Fruit fly (Drosophila melanogaster) whole organism, pupa: Measurements from ENCODE around the gene kirre.

Experiments used
- CG10348 ChIP-seq: fragments of 200-800 bp; sonication (Bioruptor generic); IDR thresholded peaks from 2 replicates; pipeline ENCODE4 v1.3.6; 2022; ENCODE audit warnings: missing biosample characterization, missing genetic modification characterization
- CG12605 ChIP-seq: fragments of 200-800 bp; sonication (Bioruptor generic); IDR thresholded peaks from 2 replicates; pipeline ENCODE4 v1.3.6; 2022; ENCODE audit warnings: missing biosample characterization, missing genetic modification characterization
- CG13204 ChIP-seq: fragments of 200-800 bp; sonication (Bioruptor generic); optimal IDR thresholded peaks from 2 replicates; lab custom pipeline; 2018; ENCODE audit warnings: missing biosample characterization, mild to moderate bottlenecking, missing genetic modification characterization, moderate library complexity
- CG14655 ChIP-seq: fragments of 200-800 bp; sonication (Bioruptor generic); optimal IDR thresholded peaks from 3 replicates; lab custom pipeline; 2017; ENCODE audit warnings: mild to moderate bottlenecking, missing biosample characterization, missing genetic modification reagents, missing genetic modification characterization
- CG15710 ChIP-seq: fragments of 200-800 bp; sonication (Bioruptor generic); optimal IDR thresholded peaks from 2 replicates; lab custom pipeline; 2018; ENCODE audit warnings: missing biosample characterization, mild to moderate bottlenecking, missing genetic modification characterization, moderate library complexity
- CG17806 ChIP-seq: fragments of 200-800 bp; sonication (Bioruptor generic); optimal IDR thresholded peaks from 2 replicates; lab custom pipeline; 2018; ENCODE audit warnings: missing biosample characterization, mild to moderate bottlenecking, missing genetic modification characterization, moderate library complexity
- CG32121 ChIP-seq: fragments of 200-800 bp; sonication (Bioruptor generic); IDR thresholded peaks from 2 replicates; pipeline ENCODE4 v1.3.6; 2022; ENCODE audit warnings: missing biosample characterization, missing genetic modification characterization
- CG34367 ChIP-seq: fragments of 200-800 bp; sonication (Bioruptor generic); optimal IDR thresholded peaks from 2 replicates; lab custom pipeline; 2018; ENCODE audit warnings: missing biosample characterization, mild to moderate bottlenecking, missing genetic modification characterization
- CG4496 ChIP-seq: fragments of 200-800 bp; sonication (Bioruptor generic); IDR thresholded peaks from 3 replicates; pipeline ENCODE4 v1.3.6; 2022; ENCODE audit warnings: missing biosample characterization, missing genetic modification characterization
- CG8159 ChIP-seq: fragments of 200-800 bp; sonication (Bioruptor generic); optimal IDR thresholded peaks from 3 replicates; lab custom pipeline; 2018; ENCODE audit warnings: missing biosample characterization, mild to moderate bottlenecking, missing genetic modification characterization, moderate library complexity
- CG8301 ChIP-seq: fragments of 200-800 bp; sonication (Bioruptor generic); optimal IDR thresholded peaks from 2 replicates; lab custom pipeline; 2018; ENCODE audit warnings: missing biosample characterization, mild to moderate bottlenecking, missing genetic modification characterization
- CG9948 ChIP-seq: fragments of 200-800 bp; sonication (Bioruptor generic); optimal IDR thresholded peaks from 2 replicates; lab custom pipeline; 2018; ENCODE audit warnings: missing biosample characterization, mild to moderate bottlenecking, missing genetic modification characterization, moderate library complexity
- D1 ChIP-seq: fragments of 200-800 bp; sonication (Bioruptor generic); optimal IDR thresholded peaks from 2 replicates; lab custom pipeline; 2018; ENCODE audit warnings: missing biosample characterization, mild to moderate bottlenecking, missing genetic modification characterization, moderate library complexity
- EcR ChIP-seq: fragments of 200-800 bp; sonication (Bioruptor generic); optimal IDR thresholded peaks from 3 replicates; lab custom pipeline; 2019; ENCODE audit warnings: missing biosample characterization, missing genetic modification characterization, mild to moderate bottlenecking, moderate library complexity, missing genetic modification reagents
- Ets98B ChIP-seq: fragments of 200-800 bp; sonication (Bioruptor generic); IDR thresholded peaks from 2 replicates; pipeline ENCODE4 v1.3.6; 2022; ENCODE audit warnings: missing biosample characterization, missing genetic modification characterization
- Pif1A ChIP-seq: fragments of 200-800 bp; sonication (Bioruptor generic); optimal IDR thresholded peaks from 3 replicates; lab custom pipeline; 2016; ENCODE audit warnings: missing biosample characterization, missing genetic modification characterization
- Pif1B ChIP-seq: fragments of 200-800 bp; sonication (Bioruptor generic); optimal IDR thresholded peaks from 3 replicates; lab custom pipeline; 2016; ENCODE audit warnings: missing biosample characterization, missing genetic modification characterization
- Snoo ChIP-seq: fragments of 200-800 bp; sonication (Bioruptor generic); optimal IDR thresholded peaks from 3 replicates; lab custom pipeline; 2017; ENCODE audit warnings: missing biosample characterization, mild to moderate bottlenecking, missing genetic modification characterization, inconsistent platforms
- fd96Ca ChIP-seq: fragments of 200-800 bp; sonication (Bioruptor generic); IDR thresholded peaks from 3 replicates; pipeline ENCODE4 v1.3.6; 2022; ENCODE audit warnings: missing biosample characterization, missing genetic modification characterization
- gl ChIP-seq: fragments of 200-800 bp; sonication (Bioruptor generic); optimal IDR thresholded peaks from 2 replicates; lab custom pipeline; 2018; ENCODE audit warnings: missing biosample characterization, mild to moderate bottlenecking, missing genetic modification characterization
- rn ChIP-seq: fragments of 200-800 bp; sonication (Bioruptor generic); IDR thresholded peaks from 2 replicates; pipeline ENCODE4 v1.3.6; 2022; ENCODE audit warnings: missing biosample characterization, missing genetic modification characterization

kirre gene

dm6 chrX:2946794-2947193, 206.6 kb downstream of the kirre start, which contains the start of gene CG17959:
Gene CG17959, plus strand, starts transcription at chrX:2947094.
- TF ChIP-seq CG34367 (tag; lab: Kevin White, UChicago) (no peak), Pif1B (GFP tag; lab: Kevin White, UChicago) (no peak), rn (GFP tag; lab: Robert Waterston, UW) (no peak), CG13204 (no peak), CG17806 (tag; lab: Kevin White, UChicago) (no peak), CG15710 (tag; lab: Kevin White, UChicago) (no peak), CG8301 (tag; lab: Kevin White, UChicago) (no peak), CG14655 (GFP tag; lab: Kevin White, UChicago) (no peak), CG10348 (GFP tag; lab: Robert Waterston, UW) (no peak), fd96Ca (GFP tag; lab: Robert Waterston, UW) (no peak), Pif1A (no peak), D1 (tag; lab: Kevin White, UChicago) (no peak)

- peak; percentile 77 for TF ChIP-seq CG34367 (tag; lab: Kevin White, UChicago)
- TF ChIP-seq CG8301 (tag; lab: Kevin White, UChicago), result peak; percentile 66
- TF ChIP-seq CG32121 (GFP tag; lab: Robert Waterston, UW), result peak; percentile 73
- no peak for TF ChIP-seq CG10348 (GFP tag; lab: Robert Waterston, UW)
- TF ChIP-seq fd96Ca (GFP tag; lab: Robert Waterston, UW), result peak; percentile 44; the same call in 1 of the 3 replicates
- peak; percentile 82 for TF ChIP-seq gl (tag; lab: Kevin White, UChicago)
- TF ChIP-seq CG12605 (GFP tag; lab: Robert Waterston, UW), result peak; percentile 83
- no peak for TF ChIP-seq CG9948
- peak; percentile 37 for TF ChIP-seq CG15710 (tag; lab: Kevin White, UChicago)
- peak; percentile 26 for TF ChIP-seq D1 (tag; lab: Kevin White, UChicago)
- TF ChIP-seq Ets98B (GFP tag; lab: Robert Waterston, UW), result peak; percentile 75
- TF ChIP-seq Pif1B (GFP tag; lab: Kevin White, UChicago), result peak; percentile 78
- no peak for TF ChIP-seq rn (GFP tag; lab: Robert Waterston, UW)
- peak; percentile 78 for TF ChIP-seq CG14655 (GFP tag; lab: Kevin White, UChicago)
- peak; percentile 55 for TF ChIP-seq CG17806 (tag; lab: Kevin White, UChicago)
- peak; percentile 81 for TF ChIP-seq CG4496 (GFP tag; lab: Robert Waterston, UW)
- no peak for TF ChIP-seq EcR (GFP tag; lab: Kevin White, UChicago)
- TF ChIP-seq CG13204, result peak; percentile 69
- TF ChIP-seq CG8159 (tag; lab: Kevin White, UChicago), result peak; percentile 61
- peak; percentile 81 for TF ChIP-seq Snoo (tag; lab: Kevin White, UChicago)
- TF ChIP-seq Pif1A, result peak; percentile 87
Observed at dm6 chrX:2947545-2948072, 207.4 kb downstream of the kirre start, which contains the start of gene CG3603. Gene CG3603, plus strand, starts transcription at chrX:2948034.

dm6 chrX:2949114-2949513, 208.9 kb downstream of the kirre start:
- TF ChIP-seq CG17806 (tag; lab: Kevin White, UChicago) (no peak), CG13204 (no peak), CG10348 (GFP tag; lab: Robert Waterston, UW) (no peak), Snoo (tag; lab: Kevin White, UChicago) (no peak), CG8301 (tag; lab: Kevin White, UChicago) (no peak), D1 (tag; lab: Kevin White, UChicago) (no peak), CG15710 (tag; lab: Kevin White, UChicago) (no peak), EcR (GFP tag; lab: Kevin White, UChicago) (no peak), Ets98B (GFP tag; lab: Robert Waterston, UW) (no peak), CG9948 (no peak), Pif1A (no peak), Pif1B (GFP tag; lab: Kevin White, UChicago) (no peak), CG8159 (tag; lab: Kevin White, UChicago) (no peak), rn (GFP tag; lab: Robert Waterston, UW) (no peak)

dm6 chrX:2951637-2952036, 211.5 kb downstream of the kirre start:
- 0 out of 2 replicates have a peak, but pooled peaks have one; percentile 12 for TF ChIP-seq Ets98B (GFP tag; lab: Robert Waterston, UW)
- no peak for TF ChIP-seq CG17806 (tag; lab: Kevin White, UChicago)
- peak; percentile 9 for TF ChIP-seq CG8159 (tag; lab: Kevin White, UChicago)
- TF ChIP-seq gl (tag; lab: Kevin White, UChicago), result no peak
- no peak for TF ChIP-seq CG8301 (tag; lab: Kevin White, UChicago)

dm6 chrX:2956641-2957040, 216.5 kb downstream of the kirre start:
- TF ChIP-seq CG34367 (tag; lab: Kevin White, UChicago), result no peak
- 0 out of 3 replicates have a peak, but pooled peaks have one; percentile 14 for TF ChIP-seq CG4496 (GFP tag; lab: Robert Waterston, UW)
- no peak for TF ChIP-seq Ets98B (GFP tag; lab: Robert Waterston, UW)
- TF ChIP-seq Pif1A, result no peak
- no peak for TF ChIP-seq CG17806 (tag; lab: Kevin White, UChicago)
- TF ChIP-seq CG8301 (tag; lab: Kevin White, UChicago), result no peak

dm6 chrX:2963171-2963570, 223.0 kb downstream of the kirre start:
- TF ChIP-seq CG15710 (tag; lab: Kevin White, UChicago) (no peak), EcR (GFP tag; lab: Kevin White, UChicago) (no peak), CG14655 (GFP tag; lab: Kevin White, UChicago) (no peak), Pif1A (no peak)
- TF ChIP-seq, all 21 proteins: peak for 0
